Fruit fly (Drosophila melanogaster): ENCODE results near the gene pasi1.
A peak's percentile ranks its signal among the peaks of the same experiment; 100 is the strongest.

pasi1 gene

DNA sequence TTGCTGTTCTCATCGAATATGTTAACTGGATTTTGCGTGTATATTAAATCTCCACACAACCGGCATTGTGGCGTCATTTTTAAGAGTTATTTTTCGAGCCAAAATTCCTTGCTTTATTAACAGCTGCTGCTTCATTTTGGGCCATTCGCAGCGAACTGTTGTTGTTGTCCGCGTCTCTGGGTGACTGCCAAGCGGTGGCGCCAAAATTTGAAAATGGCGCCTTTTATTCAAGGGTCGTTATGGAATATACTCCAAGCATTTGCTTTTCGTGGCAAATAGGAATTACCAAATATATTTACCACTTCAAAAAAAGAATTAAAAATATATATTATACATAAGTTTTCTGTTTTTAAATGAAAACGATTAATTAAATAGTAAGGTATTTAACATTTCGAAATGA is 10.2 kb downstream of the pasi1 start, which contains the start of gene Nnk (continued):
- TF ChIP-seq br (optimal IDR thresholded peaks at IDR 0.05) (no peak), HLH3B (GFP tag; IDR thresholded peaks at IDR 0.05) (no peak), hth (optimal IDR thresholded peaks at IDR 0.05) (no peak), B-H2 (GFP tag; optimal IDR thresholded peaks at IDR 0.05) (no peak), CG16813 (GFP tag; IDR thresholded peaks at IDR 0.05; ENCODE audit: partially characterized antibody) (no peak), sens (GFP tag) (no peak), pan (optimal IDR thresholded peaks at IDR 0.05) (no peak), pan (GFP tag; optimal IDR thresholded peaks at IDR 0.05 in 1 of 2, IDR thresholded peaks at IDR 0.05 in 1 of 2) (no peak), gfzf (GFP tag; optimal IDR thresholded peaks at IDR 0.05) (peak; percentile 6), Dp (GFP tag; optimal IDR thresholded peaks at IDR 0.05) (peak; percentile 98), CG3281 (GFP tag; optimal IDR thresholded peaks at IDR 0.05) (no peak), CG18619 (GFP tag; optimal IDR thresholded peaks at IDR 0.05) (no peak), vnd (GFP tag; IDR thresholded peaks at IDR 0.05; ENCODE audit: partially characterized antibody) (no peak), otp (GFP tag; IDR thresholded peaks at IDR 0.05) (no peak), CG17829 (tag; optimal IDR thresholded peaks at IDR 0.05) (peak; percentile 7), CG1603 (tag; optimal IDR thresholded peaks at IDR 0.05) (peak; percentile 25), NfI (GFP tag; optimal IDR thresholded peaks at IDR 0.05) (no peak), CG4360 (GFP tag; IDR thresholded peaks at IDR 0.05) (peak; percentile 55), amos (GFP tag; IDR thresholded peaks at IDR 0.05; ENCODE audit: partially characterized antibody) (no peak), CG11695 (GFP tag; IDR thresholded peaks at IDR 0.05) (no peak), CG8765 (GFP tag; IDR thresholded peaks at IDR 0.05) (no peak), al (GFP tag; IDR thresholded peaks at IDR 0.05) (no peak), Oli (tag; optimal IDR thresholded peaks at IDR 0.05) (no peak), CG6175 (GFP tag; IDR thresholded peaks at IDR 0.05) (no peak), aop (GFP tag; IDR thresholded peaks at IDR 0.05) (no peak), CG4820 (GFP tag; optimal IDR thresholded peaks at IDR 0.05) (no peak), sr (GFP tag; IDR thresholded peaks at IDR 0.05) (no peak), trem (tag; optimal IDR thresholded peaks at IDR 0.05) (no peak), maf-S (GFP tag; optimal IDR thresholded peaks at IDR 0.05) (no peak), Antp (GFP tag; optimal IDR thresholded peaks at IDR 0.05) (no peak), Optix (GFP tag; IDR thresholded peaks at IDR 0.05) (no peak), CoRest (tag; optimal IDR thresholded peaks at IDR 0.05) (peak; percentile 5), Vsx1 (GFP tag; optimal IDR thresholded peaks at IDR 0.05) (no peak), Dref (GFP tag; IDR thresholded peaks at IDR 0.05) (no peak), Ets65A (GFP tag) (no peak), crol (GFP tag; IDR thresholded peaks at IDR 0.05) (no peak), CG12659 (GFP tag; optimal IDR thresholded peaks at IDR 0.05) (no peak), CG11093 (GFP tag; IDR thresholded peaks at IDR 0.05) (no peak), BEAF-32 (GFP tag; optimal IDR thresholded peaks at IDR 0.05) (peak; percentile 4), CG2120 (GFP tag; optimal IDR thresholded peaks at IDR 0.05) (no peak), exex (tag; optimal IDR thresholded peaks at IDR 0.05) (no peak), sens-2 (GFP tag; IDR thresholded peaks at IDR 0.05) (no peak), MESR4 (GFP tag; optimal IDR thresholded peaks at IDR 0.05) (peak; percentile 23), Dfd (GFP tag; optimal IDR thresholded peaks at IDR 0.05) (no peak), tap (tag; optimal IDR thresholded peaks at IDR 0.05) (no peak), CG32772 (GFP tag; IDR thresholded peaks at IDR 0.05) (no peak), nau (GFP tag; optimal IDR thresholded peaks at IDR 0.05) (no peak), CG6689 (GFP tag; IDR thresholded peaks at IDR 0.05) (no peak), sim (GFP tag; IDR thresholded peaks at IDR 0.05) (no peak), CG3163 (GFP tag; optimal IDR thresholded peaks at IDR 0.05) (no peak), CG30431 (GFP tag; optimal IDR thresholded peaks at IDR 0.05) (no peak), CG30020 (tag; optimal IDR thresholded peaks at IDR 0.05) (no peak), CG12155 (GFP tag; optimal IDR thresholded peaks at IDR 0.05) (no peak), row (GFP tag; IDR thresholded peaks at IDR 0.05) (peak; percentile 24; the same call in 1 of the 3 replicates)

Measured in whole organism, embryonic.